Fruit fly (Drosophila melanogaster) whole organism, wandering third instar larva: ENCODE data around the gene RpS28a.
A peak's percentile ranks its signal among the peaks of the same experiment; 100 is the strongest.

Source experiments
- Abd-B ChIP-seq: fragments of >200 bp; optimal IDR thresholded peaks from 2 replicates; lab custom pipeline; 2017; ENCODE audit warnings: missing biosample characterization, missing genetic modification characterization
- CG32264 ChIP-seq: fragments of 200-800 bp; sonication (Bioruptor generic); optimal IDR thresholded peaks from 2 replicates; lab custom pipeline; 2016; ENCODE audit warnings: missing biosample characterization, missing genetic modification characterization
- CG9705 ChIP-seq: fragments of 200-800 bp; sonication (Bioruptor generic); optimal IDR thresholded peaks from 2 replicates; lab custom pipeline; 2018; ENCODE audit warnings: missing biosample characterization, mild to moderate bottlenecking, missing genetic modification characterization
- CrebA ChIP-seq: fragments of 200-800 bp; sonication (Bioruptor generic); optimal IDR thresholded peaks from 2 replicates; lab custom pipeline; 2016; ENCODE audit warnings: missing biosample characterization, mild to moderate bottlenecking, missing genetic modification characterization, borderline replicate concordance
- Dfd ChIP-seq: fragments of >200 bp; optimal IDR thresholded peaks from 2 replicates; lab custom pipeline; 2017; ENCODE audit warnings: missing biosample characterization, missing genetic modification characterization
- Dif ChIP-seq: fragments of 200-275, 200-300 bp; sonication (Bioruptor generic); optimal IDR thresholded peaks from 2 replicates; lab custom pipeline; 2018; ENCODE audit warnings: missing biosample characterization, missing genetic modification characterization; ENCODE audit not compliant: partially characterized antibody
- GATAd ChIP-seq: sonication (Bioruptor generic); optimal IDR thresholded peaks from 2 replicates; lab custom pipeline; 2016; ENCODE audit warnings: missing biosample characterization, missing genetic modification characterization
- HLH106 ChIP-seq: fragments of 200-800 bp; optimal IDR thresholded peaks from 3 replicates; lab custom pipeline; 2019; ENCODE audit warnings: missing biosample characterization, mild to moderate bottlenecking, missing genetic modification characterization, moderate library complexity
- Hnf4 ChIP-seq: fragments of 200-800 bp; sonication (Bioruptor generic); optimal IDR thresholded peaks from 2 replicates; lab custom pipeline; 2016; ENCODE audit warnings: missing biosample characterization, mild to moderate bottlenecking, missing genetic modification characterization
- Hr78 ChIP-seq: fragments of >200 bp; optimal IDR thresholded peaks from 2 replicates; lab custom pipeline; 2017; ENCODE audit warnings: missing biosample characterization, missing genetic modification characterization
- Hr83 ChIP-seq: fragments of 200-300 bp; sonication (Bioruptor generic); optimal IDR thresholded peaks from 2 replicates; lab custom pipeline; 2016; ENCODE audit warnings: missing biosample characterization, mild to moderate bottlenecking, missing genetic modification characterization, moderate library complexity; ENCODE audit not compliant: poor library complexity, severe bottlenecking
- Jra ChIP-seq: sonication (Bioruptor generic); optimal IDR thresholded peaks from 2 replicates; lab custom pipeline; 2016; ENCODE audit warnings: missing biosample characterization, missing genetic modification characterization
- Mio ChIP-seq: sonication (Bioruptor generic); optimal IDR thresholded peaks from 2 replicates; lab custom pipeline; 2016; ENCODE audit warnings: missing biosample characterization, missing genetic modification characterization
- Myc ChIP-seq: fragments of >200 bp; optimal IDR thresholded peaks from 2 replicates; lab custom pipeline; 2017
- N ChIP-seq: fragments of >200 bp; optimal IDR thresholded peaks from 2 replicates; lab custom pipeline; 2018; ENCODE audit warnings: missing biosample characterization, missing external identifiers, missing genetic modification characterization
- OdsH ChIP-seq: fragments of 200-800 bp; sonication (Bioruptor generic); optimal IDR thresholded peaks from 2 replicates; lab custom pipeline; 2016; ENCODE audit warnings: missing biosample characterization, mild to moderate bottlenecking, missing genetic modification characterization
- Rel ChIP-seq, 2 experiments: fragments of 200-800 bp; sonication (Bioruptor generic) in 1 of 2; optimal IDR thresholded peaks; 2 replicates in 1 of 2; 3 replicates in 1 of 2; lab custom pipeline; 2016 to 2019; ENCODE audit warnings: mild to moderate bottlenecking in 2 of 2, missing biosample characterization in 2 of 2, missing genetic modification characterization in 2 of 2, moderate library complexity in 1 of 2
- Sp1 ChIP-seq: fragments of 200-800 bp; sonication (Bioruptor generic); optimal IDR thresholded peaks from 3 replicates; lab custom pipeline; 2019; ENCODE audit warnings: missing biosample characterization, mild to moderate bottlenecking, missing genetic modification characterization, moderate library complexity
- Vsx2 ChIP-seq: fragments of 200-300, 225-300 bp; sonication (Bioruptor generic); optimal IDR thresholded peaks from 2 replicates; lab custom pipeline; 2018; ENCODE audit warnings: missing biosample characterization, missing genetic modification characterization; ENCODE audit not compliant: partially characterized antibody
- br ChIP-seq: fragments of 200-800 bp; sonication (Bioruptor generic); optimal IDR thresholded peaks from 2 replicates; lab custom pipeline; 2016; ENCODE audit warnings: missing biosample characterization, missing genetic modification characterization
- brk ChIP-seq: fragments of 200-800 bp; sonication (Bioruptor generic); optimal IDR thresholded peaks from 2 replicates; lab custom pipeline; 2016; ENCODE audit warnings: missing biosample characterization, mild to moderate bottlenecking, missing genetic modification characterization
- dl ChIP-seq, 2 experiments: fragments of 175-275, 200-275 bp in 1 of 2; fragments of 200-275 bp in 1 of 2; sonication (Bioruptor generic); optimal IDR thresholded peaks; lab custom pipeline; 2018; ENCODE audit warnings: mild to moderate bottlenecking in 2 of 2, missing biosample characterization in 2 of 2, missing genetic modification characterization in 2 of 2, moderate library complexity in 2 of 2; ENCODE audit not compliant: partially characterized antibody in 2 of 2, insufficient read depth in 1 of 2
- dmrt93B ChIP-seq: fragments of 200-800 bp; sonication (Bioruptor generic); optimal IDR thresholded peaks from 2 replicates; lab custom pipeline; 2018; ENCODE audit warnings: missing biosample characterization, mild to moderate bottlenecking, missing genetic modification characterization
- dsf ChIP-seq: sonication (Bioruptor generic); optimal IDR thresholded peaks from 2 replicates; lab custom pipeline; 2016; ENCODE audit warnings: missing biosample characterization, missing genetic modification characterization, borderline replicate concordance
- ey ChIP-seq: fragments of 200-800 bp; sonication (Bioruptor generic); optimal IDR thresholded peaks from 2 replicates; lab custom pipeline; 2016; ENCODE audit warnings: missing biosample characterization, missing genetic modification characterization
- foxo ChIP-seq, 2 experiments: fragments of 200-800 bp; sonication (Bioruptor generic); optimal IDR thresholded peaks; 2 replicates in 1 of 2; 3 replicates in 1 of 2; lab custom pipeline; 2016 to 2017; ENCODE audit warnings: missing biosample characterization in 2 of 2, missing genetic modification characterization in 2 of 2
- fru ChIP-seq: fragments of 200-800 bp; sonication (Bioruptor generic); optimal IDR thresholded peaks from 3 replicates; lab custom pipeline; 2016; ENCODE audit warnings: missing biosample characterization, mild to moderate bottlenecking, missing genetic modification characterization
- h ChIP-seq: fragments of 200-800 bp; sonication (Bioruptor generic); optimal IDR thresholded peaks from 3 replicates; lab custom pipeline; 2016; ENCODE audit warnings: missing biosample characterization, mild to moderate bottlenecking, missing genetic modification characterization
- jim ChIP-seq: fragments of 175-275, 200-325 bp; sonication (Bioruptor generic); optimal IDR thresholded peaks from 2 replicates; lab custom pipeline; 2016; ENCODE audit warnings: missing biosample characterization, mild to moderate bottlenecking, missing genetic modification characterization
- lola ChIP-seq: fragments of >200 bp; optimal IDR thresholded peaks from 2 replicates; lab custom pipeline; 2017; ENCODE audit warnings: missing biosample characterization, missing genetic modification characterization
- pan ChIP-seq: fragments of >200 bp; optimal IDR thresholded peaks from 2 replicates; lab custom pipeline; 2017
- psq ChIP-seq: fragments of 200-800 bp; sonication (Bioruptor generic); optimal IDR thresholded peaks from 3 replicates; lab custom pipeline; 2017; ENCODE audit warnings: missing biosample characterization, mild to moderate bottlenecking, missing genetic modification characterization, moderate library complexity
- rgr ChIP-seq: fragments of 200-800 bp; sonication (Bioruptor generic); optimal IDR thresholded peaks from 3 replicates; lab custom pipeline; 2016; ENCODE audit warnings: missing biosample characterization, mild to moderate bottlenecking, missing genetic modification characterization
- sage ChIP-seq: fragments of 200-800 bp; sonication (Bioruptor generic); optimal IDR thresholded peaks from 2 replicates; lab custom pipeline; 2016; ENCODE audit warnings: missing biosample characterization, mild to moderate bottlenecking, missing genetic modification characterization
- sv ChIP-seq: fragments of 200-800 bp; sonication (Bioruptor generic); optimal IDR thresholded peaks from 3 replicates; lab custom pipeline; 2016; ENCODE audit warnings: missing biosample characterization, missing genetic modification characterization
- tai ChIP-seq: sonication (Bioruptor generic); optimal IDR thresholded peaks from 2 replicates; lab custom pipeline; 2016; ENCODE audit warnings: missing biosample characterization, missing genetic modification characterization
- usp ChIP-seq: fragments of >200 bp; optimal IDR thresholded peaks from 2 replicates; lab custom pipeline; 2017; ENCODE audit warnings: missing biosample characterization, missing genetic modification characterization
- woc ChIP-seq: sonication (Bioruptor generic); optimal IDR thresholded peaks from 2 replicates; lab custom pipeline; 2016; ENCODE audit warnings: missing biosample characterization, mild to moderate bottlenecking, missing genetic modification characterization

Gene RpS28a

DNA sequence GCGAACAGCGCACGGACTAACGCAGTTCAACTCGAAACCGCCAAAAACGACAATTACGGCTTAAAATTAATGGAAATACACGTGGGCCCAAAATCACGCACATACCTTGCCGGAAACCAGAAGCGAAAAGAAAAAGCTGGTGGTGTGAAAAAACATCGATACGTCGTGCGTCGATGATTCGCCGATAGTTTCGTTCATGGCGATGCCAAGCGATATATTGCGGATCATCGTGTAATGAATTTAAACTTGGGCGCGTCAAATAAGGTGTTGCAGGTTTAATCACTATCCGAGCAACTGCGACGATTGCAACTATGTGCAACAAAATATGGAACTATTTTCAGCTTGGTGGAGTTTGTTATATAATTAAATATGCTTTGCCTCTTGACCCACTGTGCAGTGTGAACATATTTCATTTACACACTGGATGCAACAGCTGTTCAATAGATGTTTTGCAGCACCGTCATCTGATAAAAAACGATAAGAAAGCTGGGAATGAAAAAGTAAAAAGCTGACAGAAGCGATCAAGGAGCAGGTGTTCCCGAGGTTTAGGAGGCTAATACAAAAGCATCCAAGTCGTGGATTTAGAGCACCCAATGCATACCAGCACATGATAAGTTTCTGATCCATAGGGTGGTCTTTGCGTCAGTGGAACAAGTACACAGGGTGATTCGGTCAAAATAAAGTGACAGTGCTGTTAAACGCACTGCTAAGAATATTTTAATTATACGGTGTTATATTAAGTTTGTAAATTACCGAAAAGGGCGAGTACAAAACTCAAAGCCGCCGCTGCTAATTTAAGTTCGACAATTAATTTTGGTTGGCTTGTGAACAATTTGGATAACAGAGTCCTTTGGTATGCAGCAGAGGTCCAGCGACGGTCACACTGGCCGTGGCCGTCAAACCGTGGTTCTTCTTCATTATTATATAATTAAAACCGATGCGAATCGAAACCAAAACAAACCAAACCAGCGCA is 23.9 kb upstream of the RpS28a start, which contains the start of the genes RpL32 and CG7943:
RpL32 (minus strand) TSS at position 133 of the 973 bp plus-strand sequence.
CG7943 (plus strand) TSS at position 442 of the 973 bp plus-strand sequence.
- TF ChIP-seq brk (no peak), woc (GFP tag; lab: Kevin White, UChicago) (peak; percentile 93), Hr78 (GFP tag; lab: Kevin White, UChicago) (no peak), ey (peak; percentile 89), foxo (GFP tag; optimal IDR thresholded peaks at IDR 0.05; lab: Kevin White, UChicago) (peak; percentile 84 to 96), OdsH (GFP tag; lab: Kevin White, UChicago) (peak; percentile 91), fru (GFP tag; lab: Kevin White, UChicago) (peak; percentile 96), Dfd (GFP tag; lab: Kevin White, UChicago) (no peak), jim (peak; percentile 34), Jra (GFP tag; lab: Kevin White, UChicago) (peak; percentile 93), Sp1 (GFP tag; lab: Kevin White, UChicago) (peak; percentile 92), Hr83 (GFP tag; lab: Kevin White, UChicago) (peak; percentile 99), Dif (GFP tag; lab: Kevin White, UChicago) (no peak), sv (GFP tag; lab: Kevin White, UChicago) (peak; percentile 82), sage (GFP tag; lab: Kevin White, UChicago) (peak; percentile 88), Hnf4 (GFP tag; lab: Kevin White, UChicago) (peak; percentile 95), Vsx2 (GFP tag; lab: Kevin White, UChicago) (no peak), CG32264 (GFP tag; lab: Kevin White, UChicago) (peak; percentile 94), lola (no peak), psq (GFP tag; lab: Kevin White, UChicago) (peak; percentile 83), Abd-B (GFP tag; lab: Kevin White, UChicago) (no peak), dmrt93B (GFP tag; lab: Kevin White, UChicago) (peak; percentile 97), usp (GFP tag; lab: Kevin White, UChicago) (no peak), tai (GFP tag; lab: Kevin White, UChicago) (no peak), Rel (GFP tag; optimal IDR thresholded peaks at IDR 0.05; lab: Kevin White, UChicago) (no peak), Rel (tag; optimal IDR thresholded peaks at IDR 0.05; lab: Kevin White, UChicago) (peak; percentile 67), h (peak; percentile 97), N (GFP tag; lab: Kevin White, UChicago) (no peak), Myc (lab: Kevin White, UChicago) (peak; percentile 76), Mio (GFP tag; lab: Kevin White, UChicago) (peak; percentile 74), CG9705 (GFP tag; lab: Kevin White, UChicago) (peak; percentile 96), GATAd (peak; percentile 90), pan (lab: Kevin White, UChicago) (no peak), dl (GFP tag; optimal IDR thresholded peaks at IDR 0.05; lab: Kevin White, UChicago; ENCODE audit: insufficient read depth in 1 of 2, partially characterized antibody in 2 of 2) (no peak), HLH106 (tag; lab: Kevin White, UChicago) (peak; percentile 95), dsf (GFP tag; lab: Kevin White, UChicago) (peak; percentile 89), CrebA (GFP tag; lab: Kevin White, UChicago) (no peak), br (peak; percentile 95), rgr (GFP tag; lab: Kevin White, UChicago) (peak; percentile 95)
